Worm (Caenorhabditis elegans): Measurements from ENCODE around the gene wbp-2.

Gene wbp-2

ce11 chrII:9377158-9377557, 47.6 kb downstream of the wbp-2 start, which contains the start of gene C06C3.10:
TSS of gene C06C3.10 (minus strand) at chrII:9377258.
- TF ChIP-seq nhr-11 (tag; optimal IDR thresholded peaks at IDR 0.05), result no peak
- TF ChIP-seq irx-1 (tag; optimal IDR thresholded peaks at IDR 0.05), result no peak
- TF ChIP-seq pax-3 (tag; optimal IDR thresholded peaks at IDR 0.05), result no peak
- no peak for TF ChIP-seq efl-1 (optimal IDR thresholded peaks at IDR 0.05)
- TF ChIP-seq efl-1 (GFP tag; optimal IDR thresholded peaks at IDR 0.05 in 1 of 2), result no peak
- no peak for TF ChIP-seq nhr-19 (GFP tag; conservative IDR thresholded peaks at IDR 0.05)
- TF ChIP-seq fos-1 (tag; optimal IDR thresholded peaks at IDR 0.05), result no peak
- no peak for TF ChIP-seq aha-1 (tag; optimal IDR thresholded peaks at IDR 0.05)
- TF ChIP-seq F16B12.6 (tag; optimal IDR thresholded peaks at IDR 0.05), result no peak
- TF ChIP-seq lin-14 (GFP tag; optimal IDR thresholded peaks at IDR 0.05), result no peak
- no peak for TF ChIP-seq nhr-76 (tag; optimal IDR thresholded peaks at IDR 0.05)
- no peak for TF ChIP-seq unc-62 (GFP tag; optimal IDR thresholded peaks at IDR 0.05)
- TF ChIP-seq nhr-47 (tag; optimal IDR thresholded peaks at IDR 0.05), result no peak
- no peak for TF ChIP-seq ztf-4 (tag; optimal IDR thresholded peaks at IDR 0.05)
- no peak for TF ChIP-seq ceh-82 (tag; optimal IDR thresholded peaks at IDR 0.05)
- no peak for TF ChIP-seq swsn-7 (tag; optimal IDR thresholded peaks at IDR 0.05)
- TF ChIP-seq egl-27 (tag; optimal IDR thresholded peaks at IDR 0.05), result no peak

ce11 chrII:9378174-9378573, 48.6 kb downstream of the wbp-2 start:
- TF ChIP-seq unc-98 (GFP tag; IDR thresholded peaks at IDR 0.05) (no peak), unc-62 (GFP tag; optimal IDR thresholded peaks at IDR 0.05) (no peak), elt-2 (tag; optimal IDR thresholded peaks at IDR 0.05) (peak; percentile 20), tbx-2 (tag; optimal IDR thresholded peaks at IDR 0.05) (no peak)

- no peak for TF ChIP-seq lir-3 (tag; optimal IDR thresholded peaks at IDR 0.05; ENCODE audit: poor library complexity)
- TF ChIP-seq ztf-4 (tag; optimal IDR thresholded peaks at IDR 0.05), result no peak
- TF ChIP-seq mep-1 (tag; optimal IDR thresholded peaks at IDR 0.05), result no peak
- no peak for TF ChIP-seq nhr-12 (tag; optimal IDR thresholded peaks at IDR 0.05)
- TF ChIP-seq aly-2 (tag; optimal IDR thresholded peaks at IDR 0.05), result no peak
- no peak for TF ChIP-seq elt-2 (tag; optimal IDR thresholded peaks at IDR 0.05)
- no peak for TF ChIP-seq nhr-11 (tag; optimal IDR thresholded peaks at IDR 0.05)
These were observed 50.2 kb downstream of the wbp-2 start, which contains the start of gene srh-48 for ce11 chrII:9379796-9380195. TSS of gene srh-48 (plus strand) at chrII:9380096.
